Worm (Caenorhabditis elegans): ENCODE data around the gene sir-2.2.

- TF ChIP-seq F39B2.1 (GFP tag; IDR thresholded peaks at IDR 0.05) (no peak), pbrm-1 (GFP tag; IDR thresholded peaks at IDR 0.05) (peak; percentile 73), snpc-4 (GFP tag; optimal IDR thresholded peaks at IDR 0.05) (peak; percentile 11), snpc-4 (tag; optimal IDR thresholded peaks at IDR 0.05) (peak in 1 of 4 experiments; percentile 34), somi-1 (GFP tag; optimal IDR thresholded peaks at IDR 0.05) (no peak), him-1 (tag; optimal IDR thresholded peaks at IDR 0.05) (peak; percentile 49), pha-4 (tag; optimal IDR thresholded peaks at IDR 0.05) (no peak), fkh-3 (tag; optimal IDR thresholded peaks at IDR 0.05) (no peak), egl-18 (GFP tag; IDR thresholded peaks at IDR 0.05) (no peak), dpl-1 (GFP tag; optimal IDR thresholded peaks at IDR 0.05) (no peak), rpc-1 (optimal IDR thresholded peaks at IDR 0.05) (peak; percentile 92), rpc-1 (tag; optimal IDR thresholded peaks at IDR 0.05) (peak; percentile 97), unc-62 (GFP tag; optimal IDR thresholded peaks at IDR 0.05) (no peak)
Measured at ce11 chrX:13283462-13283861, 44.4 kb upstream of the sir-2.2 start.

Measured in whole organism, young adult.